Fruit fly (Drosophila melanogaster) whole organism, adult: Measurements from ENCODE around the gene CG32278.
A peak's percentile ranks its signal among the peaks of the same experiment; 100 is the strongest.

Experiments used
- CG11617 ChIP-seq: fragments of 200-800 bp; sonication (Bioruptor generic); optimal IDR thresholded peaks from 2 replicates; lab custom pipeline; 2017; ENCODE audit warnings: mild to moderate bottlenecking, missing biosample characterization, missing genetic modification reagents, missing genetic modification characterization
- CG12768 ChIP-seq: fragments of 200-800 bp; sonication (Bioruptor generic); optimal IDR thresholded peaks from 2 replicates; lab custom pipeline; 2017; ENCODE audit warnings: missing biosample characterization, missing genetic modification characterization, mild to moderate bottlenecking, moderate library complexity, missing genetic modification reagents
- CG14711 ChIP-seq: fragments of 200-800 bp; sonication (Bioruptor generic); optimal IDR thresholded peaks from 2 replicates; lab custom pipeline; 2018; ENCODE audit warnings: missing biosample characterization, mild to moderate bottlenecking, missing genetic modification characterization, moderate library complexity
- CG1620 ChIP-seq: fragments of 200-800 bp; sonication (Bioruptor generic); optimal IDR thresholded peaks from 2 replicates; lab custom pipeline; 2016; ENCODE audit warnings: missing biosample characterization, missing genetic modification characterization
- CG33017 ChIP-seq: fragments of 200-800 bp; sonication (Bioruptor generic); optimal IDR thresholded peaks from 2 replicates; lab custom pipeline; 2018; ENCODE audit warnings: missing biosample characterization, mild to moderate bottlenecking, missing genetic modification characterization, moderate library complexity
- CG5204 ChIP-seq: fragments of 200-800 bp; sonication (Bioruptor generic); optimal IDR thresholded peaks from 2 replicates; lab custom pipeline; 2016; ENCODE audit warnings: missing biosample characterization, missing genetic modification characterization
- CG7045 ChIP-seq: fragments of 200-800 bp; sonication (Bioruptor generic); optimal IDR thresholded peaks from 2 replicates; lab custom pipeline; 2017; ENCODE audit warnings: missing biosample characterization, mild to moderate bottlenecking, missing genetic modification characterization
- CG7101 ChIP-seq: fragments of 200-800 bp; sonication (Bioruptor generic); optimal IDR thresholded peaks from 2 replicates; lab custom pipeline; 2018; ENCODE audit warnings: missing biosample characterization, mild to moderate bottlenecking, missing genetic modification characterization, moderate library complexity
- Clk ChIP-seq: fragments of 200-800 bp; sonication (Bioruptor generic); optimal IDR thresholded peaks from 2 replicates; lab custom pipeline; 2017; ENCODE audit warnings: missing biosample characterization, missing genetic modification characterization
- Crg-1 ChIP-seq: fragments of 200-800 bp; sonication (Bioruptor generic); optimal IDR thresholded peaks from 2 replicates; lab custom pipeline; 2016; ENCODE audit warnings: missing biosample characterization, missing genetic modification characterization
- Hr96 ChIP-seq: fragments of 200-800 bp; sonication (Bioruptor generic); optimal IDR thresholded peaks from 2 replicates; lab custom pipeline; 2016; ENCODE audit warnings: missing biosample characterization, missing genetic modification characterization
- Mnt ChIP-seq: fragments of 200-800 bp; sonication (Bioruptor generic); optimal IDR thresholded peaks from 2 replicates; lab custom pipeline; 2016; ENCODE audit warnings: missing biosample characterization, mild to moderate bottlenecking, missing genetic modification characterization
- bab1 ChIP-seq: fragments of 200-800 bp; sonication (Bioruptor generic); optimal IDR thresholded peaks from 3 replicates; lab custom pipeline; 2019; ENCODE audit warnings: missing biosample characterization, mild to moderate bottlenecking, missing genetic modification characterization, moderate library complexity
- cic ChIP-seq: fragments of 200-800 bp; sonication (Bioruptor generic); optimal IDR thresholded peaks from 2 replicates; lab custom pipeline; 2017; ENCODE audit warnings: missing biosample characterization, mild to moderate bottlenecking, missing genetic modification characterization, moderate library complexity
- cnc ChIP-seq, 2 experiments: fragments of >200 bp; optimal IDR thresholded peaks; 2 replicates each; lab custom pipeline; 2017
- kay ChIP-seq: fragments of 200-800 bp; sonication (Bioruptor generic); peaks from one replicate; lab custom pipeline; 2016; ENCODE audit warnings: missing biosample characterization, missing genetic modification characterization, borderline replicate concordance
- ovo ChIP-seq: fragments of 200-800 bp; sonication (Bioruptor generic); optimal IDR thresholded peaks from 2 replicates; lab custom pipeline; 2016; ENCODE audit warnings: missing biosample characterization, missing genetic modification characterization
- pad ChIP-seq: fragments of 200-800 bp; sonication (Bioruptor generic); optimal IDR thresholded peaks from 3 replicates; lab custom pipeline; 2017; ENCODE audit warnings: missing biosample characterization, missing genetic modification characterization, mild to moderate bottlenecking, moderate library complexity, missing genetic modification reagents
- tj ChIP-seq: fragments of 200-800 bp; sonication (Bioruptor generic); optimal IDR thresholded peaks from 3 replicates; lab custom pipeline; 2017; ENCODE audit warnings: missing biosample characterization, mild to moderate bottlenecking, missing genetic modification characterization, moderate library complexity
- toe ChIP-seq: fragments of 200-800 bp; sonication (Bioruptor generic); optimal IDR thresholded peaks from 2 replicates; lab custom pipeline; 2016; ENCODE audit warnings: missing biosample characterization, missing genetic modification characterization

The CG32278 gene

dm6 chr3L:3184104-3184503, 15.0 kb downstream of the CG32278 start, which contains the start of gene CG42494:
CG42494 (plus strand) TSS chr3L:3184404.
- TF ChIP-seq kay (GFP tag; lab: Kevin White, UChicago) (no peak), cnc (optimal IDR thresholded peaks at IDR 0.05; lab: Kevin White, UChicago) (no peak), Hr96 (GFP tag; lab: Kevin White, UChicago) (no peak), CG7045 (GFP tag; lab: Kevin White, UChicago) (no peak), Crg-1 (GFP tag; lab: Kevin White, UChicago) (no peak), CG11617 (no peak)

dm6 chr3L:3186364-3186763, 17.3 kb downstream of the CG32278 start, which contains the start of gene CG32284:
CG32284 (plus strand) TSS chr3L:3186664.
- TF ChIP-seq ovo (GFP tag; lab: Kevin White, UChicago): no peak
- no peak for TF ChIP-seq CG7101 (tag; lab: Kevin White, UChicago)
- no peak for TF ChIP-seq cnc (optimal IDR thresholded peaks at IDR 0.05; lab: Kevin White, UChicago)
- TF ChIP-seq CG1620 (GFP tag; lab: Kevin White, UChicago): no peak
- no peak for TF ChIP-seq CG11617
- no peak for TF ChIP-seq Hr96 (GFP tag; lab: Kevin White, UChicago)

- TF ChIP-seq CG12768 (peak; percentile 11), bab1 (no peak), CG7045 (GFP tag; lab: Kevin White, UChicago) (peak; percentile 55)
Observed at dm6 chr3L:3187263-3187662, 18.2 kb downstream of the CG32278 start, which contains the start of gene CG14957. CG14957 (plus strand) TSS chr3L:3187563.

- TF ChIP-seq CG33017 (tag; lab: Kevin White, UChicago): no peak
- TF ChIP-seq tj (GFP tag; lab: Kevin White, UChicago): no peak
- no peak for TF ChIP-seq CG7045 (GFP tag; lab: Kevin White, UChicago)
- TF ChIP-seq cic (GFP tag; lab: Kevin White, UChicago): no peak
- TF ChIP-seq CG5204 (GFP tag; lab: Kevin White, UChicago): no peak
- no peak for TF ChIP-seq CG1620 (GFP tag; lab: Kevin White, UChicago)
- TF ChIP-seq kay (GFP tag; lab: Kevin White, UChicago): no peak
- TF ChIP-seq Crg-1 (GFP tag; lab: Kevin White, UChicago): no peak
- no peak for TF ChIP-seq Hr96 (GFP tag; lab: Kevin White, UChicago)
- no peak for TF ChIP-seq pad (GFP tag; lab: Kevin White, UChicago)
- TF ChIP-seq CG14711 (tag; lab: Kevin White, UChicago): no peak
- no peak for TF ChIP-seq bab1
- TF ChIP-seq CG12768: no peak
- TF ChIP-seq toe: no peak
Observed at dm6 chr3L:3189647-3190046, 20.6 kb downstream of the CG32278 start, which contains the start of the genes CG42525 and CG14958. CG42525 (minus strand) TSS chr3L:3189747. CG14958 (plus strand) TSS chr3L:3189978.

- TF ChIP-seq ovo (GFP tag; lab: Kevin White, UChicago) (no peak), kay (GFP tag; lab: Kevin White, UChicago) (no peak), Hr96 (GFP tag; lab: Kevin White, UChicago) (no peak), CG11617 (no peak), Mnt (GFP tag; lab: Kevin White, UChicago) (no peak), bab1 (no peak), CG7101 (tag; lab: Kevin White, UChicago) (no peak)
Observed at dm6 chr3L:3192333-3192894, 23.3 kb downstream of the CG32278 start, which contains the start of gene CG14965. CG14965 (minus strand) TSS chr3L:3192491.

- TF ChIP-seq CG11617 (peak; percentile 99), kay (GFP tag; lab: Kevin White, UChicago) (peak; percentile 98), Clk (GFP tag; lab: Kevin White, UChicago) (peak; percentile 92), pad (GFP tag; lab: Kevin White, UChicago) (peak; percentile 91), CG33017 (tag; lab: Kevin White, UChicago) (peak; percentile 99), CG14711 (tag; lab: Kevin White, UChicago) (peak; percentile 86), bab1 (peak; percentile 98), CG1620 (GFP tag; lab: Kevin White, UChicago) (peak; percentile 91), toe (peak; percentile 86), Crg-1 (GFP tag; lab: Kevin White, UChicago) (peak; percentile 99), CG7101 (tag; lab: Kevin White, UChicago) (peak; percentile 99), Mnt (GFP tag; lab: Kevin White, UChicago) (peak; percentile 98), CG12768 (peak; percentile 99), CG5204 (GFP tag; lab: Kevin White, UChicago) (peak; percentile 96), cnc (optimal IDR thresholded peaks at IDR 0.05; lab: Kevin White, UChicago) (no peak), CG7045 (GFP tag; lab: Kevin White, UChicago) (peak; percentile 99), cic (GFP tag; lab: Kevin White, UChicago) (peak; percentile 99), ovo (GFP tag; lab: Kevin White, UChicago) (peak; percentile 96), Hr96 (GFP tag; lab: Kevin White, UChicago) (peak; percentile 97), tj (GFP tag; lab: Kevin White, UChicago) (peak; percentile 87)
Observed at dm6 chr3L:3192912-3193311, 23.8 kb downstream of the CG32278 start, which contains the start of gene Hsp83. Hsp83 (plus strand) TSS chr3L:3192969.

DNA sequence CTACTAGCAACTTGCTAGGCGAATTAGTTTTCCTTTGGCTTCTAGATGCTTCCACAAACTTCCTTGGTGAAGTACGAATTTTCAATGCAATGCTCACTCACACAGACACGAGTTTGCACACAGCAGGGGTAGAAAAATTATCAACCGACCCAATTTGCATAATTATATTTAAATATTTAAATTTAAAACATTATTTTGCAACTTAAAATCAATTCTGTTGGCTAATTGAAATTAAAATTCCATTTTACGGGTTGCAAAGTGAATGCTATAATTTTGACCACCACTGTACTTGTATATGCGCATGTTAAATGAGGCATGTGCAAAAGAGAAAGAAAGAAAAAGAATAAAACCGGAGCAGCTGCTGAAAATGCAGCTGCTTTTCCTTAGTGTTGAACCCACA, 25.0 kb downstream of the CG32278 start:
- peak; percentile 87 for TF ChIP-seq CG12768
- TF ChIP-seq CG33017 (tag; lab: Kevin White, UChicago): peak; percentile 95
- peak; percentile 35 for TF ChIP-seq Hr96 (GFP tag; lab: Kevin White, UChicago)
- TF ChIP-seq CG14711 (tag; lab: Kevin White, UChicago): peak; percentile 94
- peak; percentile 70 for TF ChIP-seq pad (GFP tag; lab: Kevin White, UChicago)
- TF ChIP-seq CG7045 (GFP tag; lab: Kevin White, UChicago): peak; percentile 88
- TF ChIP-seq bab1: peak; percentile 87
- no peak for TF ChIP-seq ovo (GFP tag; lab: Kevin White, UChicago)
- no peak for TF ChIP-seq toe
- no peak for TF ChIP-seq cnc (optimal IDR thresholded peaks at IDR 0.05; lab: Kevin White, UChicago)
- peak; percentile 58 for TF ChIP-seq tj (GFP tag; lab: Kevin White, UChicago)
- TF ChIP-seq CG7101 (tag; lab: Kevin White, UChicago): peak; percentile 94
- TF ChIP-seq CG11617: peak; percentile 86
- TF ChIP-seq CG5204 (GFP tag; lab: Kevin White, UChicago): peak; percentile 46
- peak; percentile 48 for TF ChIP-seq cic (GFP tag; lab: Kevin White, UChicago)
- peak; percentile 77 for TF ChIP-seq Mnt (GFP tag; lab: Kevin White, UChicago)
- TF ChIP-seq CG1620 (GFP tag; lab: Kevin White, UChicago): peak; percentile 59
- peak; percentile 41 for TF ChIP-seq Clk (GFP tag; lab: Kevin White, UChicago)
- peak; percentile 40 for TF ChIP-seq Crg-1 (GFP tag; lab: Kevin White, UChicago)
- TF ChIP-seq kay (GFP tag; lab: Kevin White, UChicago): no peak
